Fruit fly (Drosophila melanogaster): ENCODE measurements around the gene CG46460.

DNA sequence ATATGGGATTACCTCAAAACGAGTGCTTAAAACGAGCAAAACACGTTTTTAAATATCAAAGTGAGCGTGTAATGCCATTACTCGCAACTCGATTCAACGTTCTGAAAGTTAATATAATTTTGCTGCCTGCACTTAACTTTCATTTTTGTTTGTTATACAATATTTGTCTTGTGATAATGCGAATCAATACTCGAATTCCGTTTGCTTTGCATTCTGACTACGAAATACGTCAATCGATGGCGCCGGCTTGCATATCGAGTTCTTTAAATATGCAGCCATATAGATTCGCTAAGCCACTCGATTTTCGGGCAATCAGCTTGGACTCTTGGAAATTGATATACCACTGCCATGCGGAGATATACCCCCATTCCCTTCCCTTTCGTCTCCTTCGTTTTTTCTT is 6.4 kb downstream of the CG46460 start:
- TF ChIP-seq CTCF (optimal IDR thresholded peaks at IDR 0.05) = no peak
- no peak for TF ChIP-seq CG8478 (optimal IDR thresholded peaks at IDR 0.05)
